Worm (Caenorhabditis elegans): ENCODE measurements around the gene clec-179.

DNA sequence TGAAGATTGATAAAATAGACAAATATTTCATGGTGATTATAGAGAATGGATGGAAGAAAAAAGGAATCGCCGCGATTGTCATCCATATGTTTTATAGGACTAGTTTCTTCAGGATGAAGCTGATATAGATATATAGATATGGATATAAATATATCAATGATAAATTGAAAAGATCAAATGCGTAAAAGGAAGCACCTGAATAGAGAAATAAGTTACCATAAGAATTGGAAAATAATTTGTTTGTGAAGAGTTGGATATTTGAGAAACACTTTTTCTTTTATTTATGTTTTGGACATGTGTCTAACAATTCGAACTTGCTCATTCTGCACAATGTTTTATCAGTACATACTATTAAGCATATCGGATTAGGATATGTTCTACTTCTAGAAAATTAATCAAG is 3.5 kb upstream of the clec-179 start, which contains the start of gene C42D4.13:
- TF ChIP-seq fkh-10 (GFP tag; optimal IDR thresholded peaks at IDR 0.05) (no peak), pqm-1 (tag; optimal IDR thresholded peaks at IDR 0.05) (no peak), zip-5 (tag; optimal IDR thresholded peaks at IDR 0.05) (no peak), hlh-30 (tag; optimal IDR thresholded peaks at IDR 0.05; ENCODE audit: insufficient read depth) (no peak), ama-1 (optimal IDR thresholded peaks at IDR 0.05) (no peak), elt-2 (tag; optimal IDR thresholded peaks at IDR 0.05) (no peak), ceh-19 (GFP tag; optimal IDR thresholded peaks at IDR 0.05) (no peak), pat-9 (tag; optimal IDR thresholded peaks at IDR 0.05) (no peak), ets-4 (tag; optimal IDR thresholded peaks at IDR 0.05) (no peak), nfya-1 (tag; optimal IDR thresholded peaks at IDR 0.05) (no peak), rnt-1 (tag; optimal IDR thresholded peaks at IDR 0.05) (no peak), syd-9 (tag; optimal IDR thresholded peaks at IDR 0.05) (no peak)
